Fruit fly (Drosophila melanogaster): ENCODE measurements around the gene r-l.

DNA sequence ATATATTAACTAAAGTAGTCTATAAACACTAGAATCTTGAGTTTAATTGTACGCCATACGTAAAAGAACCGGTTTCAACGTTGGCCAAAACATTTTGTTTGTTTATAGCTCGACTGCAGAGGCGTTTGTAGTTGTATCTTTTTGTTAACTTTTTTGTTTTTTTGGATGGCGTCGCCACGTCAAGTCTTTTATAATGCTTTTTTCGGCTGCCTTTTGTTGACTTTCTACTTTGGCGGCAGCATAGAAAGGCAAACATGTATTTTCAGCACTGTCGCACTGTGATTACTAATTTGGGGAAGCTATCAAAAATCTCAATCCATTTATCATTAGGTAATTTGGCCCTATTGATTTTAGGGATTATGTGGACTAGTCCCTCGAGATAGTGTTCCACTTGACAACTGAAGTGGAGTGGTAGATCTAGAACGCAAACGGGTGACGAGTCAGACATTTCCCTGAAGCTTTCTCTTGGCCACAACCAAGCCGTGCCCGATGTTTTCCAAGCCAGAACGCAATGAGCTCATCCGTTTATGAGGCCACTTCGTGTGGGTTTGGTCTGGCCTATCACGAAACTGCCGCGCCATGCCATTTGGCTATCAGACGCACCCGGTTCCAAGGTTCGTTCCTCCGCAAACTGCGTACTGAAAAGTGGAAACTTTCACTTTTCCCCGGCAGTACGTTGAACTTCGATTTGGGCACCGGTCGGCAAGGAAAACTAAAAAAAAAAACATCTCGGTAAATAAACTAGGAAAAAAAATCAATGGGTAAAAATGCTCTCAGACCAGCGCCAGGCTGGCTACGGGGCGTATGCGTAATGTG is 6.4 kb downstream of the r-l start:
- TF ChIP-seq N (GFP tag; optimal IDR thresholded peaks at IDR 0.05) (no peak), Jra (GFP tag; optimal IDR thresholded peaks at IDR 0.05) (no peak), Sp1 (GFP tag; optimal IDR thresholded peaks at IDR 0.05) (no peak), h (GFP tag; optimal IDR thresholded peaks at IDR 0.05) (no peak), lola (GFP tag; optimal IDR thresholded peaks at IDR 0.05) (no peak), Abd-B (GFP tag; optimal IDR thresholded peaks at IDR 0.05) (no peak), OdsH (GFP tag; optimal IDR thresholded peaks at IDR 0.05) (no peak), br (GFP tag; optimal IDR thresholded peaks at IDR 0.05) (no peak), Dfd (GFP tag; optimal IDR thresholded peaks at IDR 0.05) (no peak), foxo (GFP tag; optimal IDR thresholded peaks at IDR 0.05) (no peak), usp (GFP tag; optimal IDR thresholded peaks at IDR 0.05) (no peak), dmrt93B (GFP tag; optimal IDR thresholded peaks at IDR 0.05) (no peak), Myc (optimal IDR thresholded peaks at IDR 0.05) (no peak), psq (GFP tag; optimal IDR thresholded peaks at IDR 0.05) (no peak)
